Fruit fly (Drosophila melanogaster) whole organism: Measurements from ENCODE around the gene CG15208.
"Not testable (repeated sequence)": the region's sequence is repeated elsewhere in the genome, so short reads cannot be mapped to it uniquely, and the experiment has no call there.

ENCODE experiments used
- CG8478 ChIP-seq: fragments of >200 bp; optimal IDR thresholded peaks from 2 replicates; lab custom pipeline; 2018; ENCODE audit warnings: inconsistent platforms
- Dll ChIP-seq: fragments of >200 bp; optimal IDR thresholded peaks from 2 replicates; lab custom pipeline; 2017
- EcR ChIP-seq, 2 experiments: fragments of >200 bp; optimal IDR thresholded peaks; 2 replicates each; lab custom pipeline; 2017; ENCODE audit warnings: missing biosample characterization in 2 of 2, missing genetic modification characterization in 2 of 2, missing genetic modification reagents in 2 of 2
- pan ChIP-seq: fragments of >200 bp; optimal IDR thresholded peaks from 2 replicates; lab custom pipeline; 2017
- psq ChIP-seq: fragments of >200 bp; optimal IDR thresholded peaks from 2 replicates; lab custom pipeline; 2017
- usp ChIP-seq: fragments of >200 bp; optimal IDR thresholded peaks from 2 replicates; lab custom pipeline; 2017; ENCODE audit warnings: missing biosample characterization, missing genetic modification characterization, mixed read lengths

DNA sequence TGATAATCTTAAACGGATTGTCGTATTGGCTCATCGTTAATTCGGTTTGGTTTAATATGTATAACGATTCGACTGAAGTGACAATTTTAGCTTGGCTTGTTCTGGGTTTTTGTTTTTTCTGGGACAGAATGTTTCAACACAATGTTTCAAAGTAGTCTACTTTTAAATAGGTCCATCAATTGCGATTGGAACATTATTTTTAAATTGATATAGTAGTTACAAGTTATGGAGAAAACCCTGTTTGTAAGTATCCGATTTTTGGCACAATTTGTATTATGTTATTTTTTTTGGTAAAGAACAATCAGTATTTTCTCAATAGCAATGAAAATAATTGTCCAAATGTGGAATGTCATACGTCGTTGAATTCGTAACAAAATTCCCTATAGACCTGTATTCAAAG is 51.2 kb downstream of the CG15208 start, which contains the start of gene Rab9Fa:
- not testable (repeated sequence) for TF ChIP-seq CG8478 (lab: Kevin White, UChicago); psq; Dll (lab: Kevin White, UChicago); EcR (GFP tag; optimal IDR thresholded peaks at IDR 0.05; lab: Kevin White, UChicago); usp (GFP tag; lab: Kevin White, UChicago); pan
